Worm (Caenorhabditis elegans) whole organism, midembryonic: ENCODE data around the gene moc-3.

Experiments
- flt-1 ChIP-seq: fragments of 200-800 bp; sonication (Bioruptor generic); IDR thresholded peaks from 2 replicates; pipeline ENCODE4 v1.3.6; 2022; ENCODE audit warnings: missing genetic modification characterization, missing compliant biosample characterization
- ztf-29 ChIP-seq: fragments of 200-800 bp; sonication (Bioruptor generic); IDR thresholded peaks from 2 replicates; pipeline ENCODE4 v1.3.6; 2022; ENCODE audit warnings: missing genetic modification reagents, missing genetic modification characterization, missing compliant biosample characterization

ce11 chrIV:8126902-8127301 is 3.5 kb upstream of the moc-3 start, which contains the start of gene ceph-41:
- TF ChIP-seq flt-1 (GFP tag; lab: Robert Waterston, UW) (no peak), ztf-29 (GFP tag; lab: Robert Waterston, UW) (no peak)
